Fruit fly (Drosophila melanogaster) whole organism, prepupa: ENCODE results near the gene CG31468.
A peak's percentile ranks its signal among the peaks of the same experiment; 100 is the strongest.

ENCODE experiments used
- Blimp-1 ChIP-seq: fragments of 200-800 bp; sonication (Bioruptor generic); optimal IDR thresholded peaks from 3 replicates; lab custom pipeline; 2017; ENCODE audit warnings: missing biosample characterization, missing genetic modification characterization, mild to moderate bottlenecking, moderate library complexity, missing genetic modification reagents
- CG10631 ChIP-seq: fragments of 200-800 bp; sonication (Bioruptor generic); optimal IDR thresholded peaks from 2 replicates; lab custom pipeline; 2016; ENCODE audit warnings: missing biosample characterization, missing genetic modification characterization
- CG15336 ChIP-seq: fragments of 200-800 bp; sonication (Bioruptor generic); IDR thresholded peaks from 2 replicates; pipeline ENCODE4 v1.3.6; 2022; ENCODE audit warnings: missing biosample characterization, missing genetic modification characterization
- CG1621 ChIP-seq: fragments of 200-800 bp; sonication (Bioruptor generic); optimal IDR thresholded peaks from 3 replicates; lab custom pipeline; 2018; ENCODE audit warnings: missing biosample characterization, mild to moderate bottlenecking, missing genetic modification characterization
- CG3032 ChIP-seq: fragments of 200-800 bp; optimal IDR thresholded peaks from 2 replicates; lab custom pipeline; 2019; ENCODE audit warnings: missing biosample characterization, mild to moderate bottlenecking, missing genetic modification characterization, moderate library complexity
- CG31627 ChIP-seq: fragments of 200-800 bp; sonication (Bioruptor generic); optimal IDR thresholded peaks from 3 replicates; lab custom pipeline; 2016; ENCODE audit warnings: missing biosample characterization, missing genetic modification characterization
- CG32006 ChIP-seq: fragments of 200-800 bp; sonication (Bioruptor generic); optimal IDR thresholded peaks from 3 replicates; lab custom pipeline; 2017; ENCODE audit warnings: missing biosample characterization, mild to moderate bottlenecking, missing genetic modification characterization
- CG3919 ChIP-seq: fragments of 200-800 bp; sonication (Bioruptor generic); optimal IDR thresholded peaks from 3 replicates; lab custom pipeline; 2016; ENCODE audit warnings: missing biosample characterization, missing genetic modification characterization
- CG4318 ChIP-seq: fragments of 200-800 bp; sonication (Bioruptor generic); optimal IDR thresholded peaks from 3 replicates; lab custom pipeline; 2017; ENCODE audit warnings: missing biosample characterization, mild to moderate bottlenecking, missing genetic modification characterization
- CG6163 ChIP-seq: fragments of 200-800 bp; sonication (Bioruptor generic); IDR thresholded peaks from 3 replicates; pipeline ENCODE4 v1.3.6; 2022; ENCODE audit warnings: missing biosample characterization, missing genetic modification characterization
- CG6808 ChIP-seq: fragments of 200-800 bp; sonication (Bioruptor generic); optimal IDR thresholded peaks from 3 replicates; lab custom pipeline; 2017; ENCODE audit warnings: missing biosample characterization, missing genetic modification characterization, mild to moderate bottlenecking, moderate library complexity, missing genetic modification reagents
- CG7368 ChIP-seq: fragments of 200-800 bp; sonication (Bioruptor generic); optimal IDR thresholded peaks from 3 replicates; lab custom pipeline; 2016; ENCODE audit warnings: missing biosample characterization, missing genetic modification characterization
- CG8319 ChIP-seq: fragments of 200-800 bp; sonication (Bioruptor generic); optimal IDR thresholded peaks from 3 replicates; lab custom pipeline; 2016; ENCODE audit warnings: missing biosample characterization, missing genetic modification characterization
- CG8632 ChIP-seq: fragments of 200-800 bp; sonication (Bioruptor generic); optimal IDR thresholded peaks from 3 replicates; lab custom pipeline; 2016; ENCODE audit warnings: missing biosample characterization, missing genetic modification characterization
- CG9139 ChIP-seq: fragments of 200-800 bp; sonication (Bioruptor generic); optimal IDR thresholded peaks from 3 replicates; lab custom pipeline; 2017; ENCODE audit warnings: missing biosample characterization, mild to moderate bottlenecking, missing genetic modification characterization
- Eip75B ChIP-seq: fragments of 200-800 bp; sonication (Bioruptor generic); optimal IDR thresholded peaks from 3 replicates; lab custom pipeline; 2016; ENCODE audit warnings: missing biosample characterization, missing genetic modification characterization
- Eip78C ChIP-seq: fragments of 200-800 bp; sonication (Bioruptor generic); peaks from one replicate; lab custom pipeline; 2016; ENCODE audit warnings: missing biosample characterization, missing genetic modification characterization
- Gug ChIP-seq: fragments of 200-800 bp; sonication (Bioruptor generic); IDR thresholded peaks from 2 replicates; pipeline ENCODE4 v1.3.6; 2022; ENCODE audit warnings: missing biosample characterization, missing genetic modification characterization
- Hr38 ChIP-seq: sonication (Bioruptor generic); optimal IDR thresholded peaks from 2 replicates; lab custom pipeline; 2016; ENCODE audit warnings: missing biosample characterization, missing genetic modification characterization
- Hr39 ChIP-seq: fragments of 200-800 bp; sonication (Bioruptor generic); optimal IDR thresholded peaks from 2 replicates; lab custom pipeline; 2016; ENCODE audit warnings: missing biosample characterization, missing genetic modification characterization
- Hr4 ChIP-seq: fragments of 200-800 bp; sonication (Bioruptor generic); optimal IDR thresholded peaks from 3 replicates; lab custom pipeline; 2016; ENCODE audit warnings: missing biosample characterization, missing genetic modification characterization
- Lpt ChIP-seq: fragments of 200-800 bp; sonication (Bioruptor generic); optimal IDR thresholded peaks from 3 replicates; lab custom pipeline; 2016; ENCODE audit warnings: missing biosample characterization, missing genetic modification characterization
- OdsH ChIP-seq: fragments of 200-800 bp; sonication (Bioruptor generic); optimal IDR thresholded peaks from 3 replicates; lab custom pipeline; 2016; ENCODE audit warnings: missing biosample characterization, missing genetic modification characterization
- Smox ChIP-seq: fragments of 200-800 bp; sonication (Bioruptor generic); optimal IDR thresholded peaks from 3 replicates; lab custom pipeline; 2016; ENCODE audit warnings: missing biosample characterization, missing genetic modification characterization
- Sox102F ChIP-seq: fragments of 200-800 bp; sonication (Bioruptor generic); optimal IDR thresholded peaks from 2 replicates; lab custom pipeline; 2016; ENCODE audit warnings: missing biosample characterization, mild to moderate bottlenecking, missing genetic modification characterization
- Sox15 ChIP-seq: fragments of 200-800 bp; sonication (Bioruptor generic); optimal IDR thresholded peaks from 3 replicates; lab custom pipeline; 2016; ENCODE audit warnings: missing biosample characterization, missing genetic modification characterization
- achi ChIP-seq: fragments of 200-800 bp; sonication (Bioruptor generic); optimal IDR thresholded peaks from 3 replicates; lab custom pipeline; 2016; ENCODE audit warnings: missing biosample characterization, missing genetic modification characterization
- acj6 ChIP-seq: fragments of 200-800 bp; sonication (Bioruptor generic); optimal IDR thresholded peaks from 3 replicates; lab custom pipeline; 2016; ENCODE audit warnings: missing biosample characterization, missing genetic modification characterization
- cyc ChIP-seq: fragments of 200-800 bp; sonication (Bioruptor generic); optimal IDR thresholded peaks from 3 replicates; lab custom pipeline; 2016; ENCODE audit warnings: missing biosample characterization, missing genetic modification characterization
- dsx ChIP-seq: fragments of 200-800 bp; optimal IDR thresholded peaks from 3 replicates; lab custom pipeline; 2019; ENCODE audit warnings: missing biosample characterization, mild to moderate bottlenecking, missing genetic modification characterization, moderate library complexity; ENCODE audit not compliant: poor library complexity, severe bottlenecking
- eg ChIP-seq: fragments of 200-800 bp; sonication (Bioruptor generic); IDR thresholded peaks from 3 replicates; pipeline ENCODE4 v1.3.6; 2022; ENCODE audit warnings: missing biosample characterization, missing genetic modification characterization
- esn ChIP-seq: fragments of 200-800 bp; sonication (Bioruptor generic); optimal IDR thresholded peaks from 2 replicates; lab custom pipeline; 2016; ENCODE audit warnings: missing biosample characterization, mild to moderate bottlenecking, missing genetic modification characterization, moderate library complexity
- fd59A ChIP-seq: fragments of 200-800 bp; sonication (Bioruptor generic); optimal IDR thresholded peaks from 2 replicates; lab custom pipeline; 2017; ENCODE audit warnings: missing biosample characterization, mild to moderate bottlenecking, missing genetic modification characterization, missing genetic modification reagents
- fd85E ChIP-seq: fragments of 200-800 bp; sonication (Bioruptor generic); optimal IDR thresholded peaks from 3 replicates; lab custom pipeline; 2016; ENCODE audit warnings: missing biosample characterization, missing genetic modification characterization
- fkh ChIP-seq: fragments of 200-800 bp; sonication (Bioruptor generic); optimal IDR thresholded peaks from 3 replicates; lab custom pipeline; 2017; ENCODE audit warnings: missing biosample characterization, mild to moderate bottlenecking, missing genetic modification characterization, moderate library complexity
- lz ChIP-seq: fragments of 200-800 bp; sonication (Bioruptor generic); optimal IDR thresholded peaks from 3 replicates; lab custom pipeline; 2016; ENCODE audit warnings: missing biosample characterization, missing genetic modification characterization
- pdm3 ChIP-seq: fragments of 200-800 bp; sonication (Bioruptor generic); optimal IDR thresholded peaks from 3 replicates; lab custom pipeline; 2016; ENCODE audit warnings: missing biosample characterization, missing genetic modification characterization
- salr ChIP-seq, 2 experiments: fragments of 200-800 bp; sonication (Bioruptor generic); optimal IDR thresholded peaks; 3 replicates each; lab custom pipeline; 2016 to 2018; ENCODE audit warnings: missing biosample characterization in 2 of 2, missing genetic modification characterization in 2 of 2, mild to moderate bottlenecking in 1 of 2
- spab ChIP-seq: fragments of 200-800 bp; sonication (Bioruptor generic); optimal IDR thresholded peaks from 2 replicates; lab custom pipeline; 2017; ENCODE audit warnings: missing biosample characterization, mild to moderate bottlenecking, missing genetic modification characterization, missing genetic modification reagents
- ss ChIP-seq, 2 experiments: fragments of 200-800 bp; sonication (Bioruptor generic); optimal IDR thresholded peaks; 2 replicates in 1 of 2; 3 replicates in 1 of 2; lab custom pipeline; 2017 to 2018; ENCODE audit warnings: mild to moderate bottlenecking in 2 of 2, missing biosample characterization in 2 of 2, missing genetic modification characterization in 2 of 2, moderate library complexity in 1 of 2
- svp ChIP-seq: fragments of 200-800 bp; sonication (Bioruptor generic); peaks from one replicate; lab custom pipeline; 2016; ENCODE audit warnings: missing biosample characterization, missing genetic modification characterization
- topi ChIP-seq: fragments of 200-800 bp; sonication (Bioruptor generic); optimal IDR thresholded peaks from 3 replicates; lab custom pipeline; 2016; ENCODE audit warnings: missing biosample characterization, missing genetic modification characterization
- vri ChIP-seq: fragments of 200-800 bp; sonication (Bioruptor generic); optimal IDR thresholded peaks from 3 replicates; lab custom pipeline; 2016; ENCODE audit warnings: missing biosample characterization, mild to moderate bottlenecking, missing genetic modification characterization

CG31468 gene

DNA sequence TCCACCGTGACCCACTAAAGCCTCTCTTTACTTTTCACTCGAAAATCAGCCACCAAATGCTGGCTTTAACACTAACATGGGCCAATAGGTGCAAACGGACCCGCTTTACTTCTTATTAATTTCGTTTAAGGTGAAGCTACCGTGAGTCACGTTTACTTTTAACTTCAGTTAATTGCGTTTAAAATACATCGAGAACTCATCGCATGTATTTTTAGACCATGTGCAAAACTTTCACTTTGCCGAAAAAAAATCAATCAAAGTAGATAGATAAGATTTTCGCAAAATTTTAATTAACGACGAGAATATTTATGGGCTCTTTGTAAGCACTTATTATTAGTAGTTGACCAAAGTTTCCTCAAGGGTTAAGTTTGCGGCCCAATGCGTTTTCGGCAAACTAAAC lies 25.8 kb downstream of the CG31468 start (continued):
- peak; percentile 5 for TF ChIP-seq Hr39
- peak; percentile 1 for TF ChIP-seq CG3919 (GFP tag; lab: Kevin White, UChicago)
- peak; percentile 49 for TF ChIP-seq esn (GFP tag; lab: Kevin White, UChicago)
- TF ChIP-seq pdm3 (GFP tag; lab: Kevin White, UChicago): peak; percentile 35
- TF ChIP-seq CG1621 (tag; lab: Kevin White, UChicago): no peak
- peak; percentile 29 for TF ChIP-seq topi (GFP tag; lab: Kevin White, UChicago)
- no peak for TF ChIP-seq spab (GFP tag; lab: Kevin White, UChicago)
- peak; percentile 35 for TF ChIP-seq OdsH (GFP tag; lab: Kevin White, UChicago)
- no peak for TF ChIP-seq Gug (GFP tag; lab: Robert Waterston, UW)
- TF ChIP-seq Lpt (GFP tag; lab: Kevin White, UChicago): no peak
- TF ChIP-seq Blimp-1 (GFP tag; lab: Kevin White, UChicago): no peak
- TF ChIP-seq achi (GFP tag; lab: Kevin White, UChicago): peak; percentile 19
- no peak for TF ChIP-seq salr (GFP tag; optimal IDR thresholded peaks at IDR 0.05; lab: Kevin White, UChicago)
- TF ChIP-seq ss (GFP tag; optimal IDR thresholded peaks at IDR 0.05; lab: Kevin White, UChicago): no peak
- no peak for TF ChIP-seq Hr38

DNA sequence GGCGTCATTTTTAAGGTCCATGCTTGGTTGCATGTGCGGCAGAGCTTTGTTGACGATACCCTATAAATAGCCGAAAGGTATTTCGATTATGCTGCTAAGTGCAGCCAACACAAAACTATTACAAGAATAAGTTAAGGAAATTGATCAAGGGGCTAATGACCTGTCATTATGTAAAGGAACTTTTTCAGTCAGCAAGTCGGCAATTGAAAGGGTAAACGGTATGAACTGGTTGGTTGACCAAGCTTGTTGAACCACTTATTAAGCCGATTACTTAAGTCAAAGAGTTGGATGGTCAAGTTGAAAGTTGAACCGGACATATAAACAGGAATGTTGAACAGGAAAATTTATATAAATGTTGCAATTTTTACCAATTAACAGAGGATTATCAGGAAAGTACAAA lies 27.1 kb downstream of the CG31468 start:
- TF ChIP-seq Sox15 (GFP tag; lab: Kevin White, UChicago) (peak; percentile 7), pdm3 (GFP tag; lab: Kevin White, UChicago) (peak; percentile 14), topi (GFP tag; lab: Kevin White, UChicago) (no peak), Eip78C (GFP tag; lab: Kevin White, UChicago) (peak; percentile 73), CG3032 (no peak), CG32006 (GFP tag; lab: Kevin White, UChicago) (peak; percentile 8), CG7368 (GFP tag; lab: Kevin White, UChicago) (peak; percentile 9), Hr4 (GFP tag; lab: Kevin White, UChicago) (peak; percentile 3), OdsH (GFP tag; lab: Kevin White, UChicago) (peak; percentile 10), CG6808 (GFP tag; lab: Kevin White, UChicago) (no peak)
- TF ChIP-seq, all 60 proteins: peak for 7

DNA sequence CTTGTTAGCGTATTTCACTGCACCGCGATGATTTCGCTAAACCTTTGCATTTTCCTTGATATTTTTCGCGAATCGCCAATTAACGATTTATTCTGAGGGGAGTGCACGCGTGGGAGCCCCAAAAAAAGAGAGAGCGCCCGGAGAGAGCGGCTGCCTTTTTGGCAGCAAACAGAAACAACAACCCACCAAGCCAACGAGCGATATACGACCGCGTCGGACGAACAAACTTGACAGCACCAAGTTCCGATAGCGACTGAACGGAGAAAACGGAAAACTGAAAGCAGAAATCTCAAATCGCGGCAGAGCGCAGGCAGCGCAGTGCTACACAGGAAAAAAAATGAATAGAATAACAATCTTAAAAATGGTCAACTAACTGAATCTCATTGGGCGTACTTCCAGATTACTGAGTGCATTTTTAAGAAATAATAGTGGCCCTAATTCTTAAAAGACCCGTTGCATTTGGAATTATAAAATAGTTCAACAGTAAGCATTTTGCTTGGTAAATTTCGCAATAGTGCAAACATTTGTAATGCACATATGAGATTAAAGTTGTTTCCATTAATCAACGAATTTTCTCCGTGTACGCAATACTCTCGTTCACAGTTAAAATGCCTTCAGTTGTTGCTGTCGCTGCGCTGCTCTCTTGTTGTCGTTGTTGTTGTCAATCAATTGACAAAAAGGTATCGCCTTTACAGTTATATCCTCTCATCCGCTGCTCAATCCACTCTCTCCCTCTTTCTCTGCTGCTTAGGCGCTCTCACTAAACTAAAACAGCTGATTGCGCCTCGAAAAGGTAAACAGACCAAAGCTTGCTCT lies 30.5 kb downstream of the CG31468 start, which contains the start of gene CG31145:
CG31145 (minus strand) TSS at position 259 of the 816 bp plus-strand sequence.
- TF ChIP-seq CG8632 (peak; percentile 100), CG4318 (GFP tag; lab: Kevin White, UChicago) (peak; percentile 100), dsx (GFP tag; lab: Kevin White, UChicago) (peak; percentile 98), CG10631 (GFP tag; lab: Kevin White, UChicago) (peak; percentile 100), Blimp-1 (GFP tag; lab: Kevin White, UChicago) (peak; percentile 98), CG9139 (peak; percentile 99), Sox102F (GFP tag; lab: Kevin White, UChicago) (peak; percentile 100), acj6 (GFP tag; lab: Kevin White, UChicago) (peak; percentile 100), Sox15 (GFP tag; lab: Kevin White, UChicago) (peak; percentile 100), Eip75B (GFP tag; lab: Kevin White, UChicago) (peak; percentile 100), fd59A (GFP tag; lab: Kevin White, UChicago) (peak; percentile 99), fd85E (GFP tag; lab: Kevin White, UChicago) (peak; percentile 98), fkh (GFP tag; lab: Kevin White, UChicago) (peak; percentile 98), ss (GFP tag; optimal IDR thresholded peaks at IDR 0.05; lab: Kevin White, UChicago) (peak; percentile 97 to 99), svp (GFP tag; lab: Kevin White, UChicago) (peak; percentile 100), esn (GFP tag; lab: Kevin White, UChicago) (peak; percentile 100), CG7368 (GFP tag; lab: Kevin White, UChicago) (peak; percentile 99), Smox (GFP tag; lab: Kevin White, UChicago) (peak; percentile 100), CG8319 (GFP tag; lab: Kevin White, UChicago) (peak; percentile 99), CG6163 (peak; percentile 99), eg (GFP tag; lab: Robert Waterston, UW) (peak; percentile 99), CG3919 (GFP tag; lab: Kevin White, UChicago) (peak; percentile 100), CG31627 (GFP tag; lab: Kevin White, UChicago) (peak; percentile 100), CG15336 (GFP tag; lab: Robert Waterston, UW) (peak; percentile 100), CG6808 (GFP tag; lab: Kevin White, UChicago) (peak; percentile 98), cyc (GFP tag; lab: Kevin White, UChicago) (peak; percentile 99), CG3032 (peak; percentile 99), lz (GFP tag; lab: Kevin White, UChicago) (peak; percentile 100), CG1621 (tag; lab: Kevin White, UChicago) (peak; percentile 99), CG32006 (GFP tag; lab: Kevin White, UChicago) (peak; percentile 100), spab (GFP tag; lab: Kevin White, UChicago) (peak; percentile 99), achi (GFP tag; lab: Kevin White, UChicago) (peak; percentile 99), vri (GFP tag; lab: Kevin White, UChicago) (peak; percentile 98), Hr4 (GFP tag; lab: Kevin White, UChicago) (peak; percentile 100)
